Worm (Caenorhabditis elegans) whole organism, L2 larva: ENCODE measurements around the gene fbxb-20.

Source experiments
- ama-1 ChIP-seq: fragments of 150-350 bp; optimal IDR thresholded peaks from 2 replicates; lab custom pipeline; 2018; ENCODE audit warnings: inconsistent platforms
- lin-13 ChIP-seq: fragments of 150-350 bp; optimal IDR thresholded peaks from 2 replicates; lab custom pipeline; 2014; ENCODE audit warnings: missing biosample characterization, missing genetic modification reagents, missing genetic modification characterization
- nhr-12 ChIP-seq: fragments of 150-350 bp; optimal IDR thresholded peaks from 2 replicates; lab custom pipeline; 2014; ENCODE audit warnings: missing biosample characterization, missing genetic modification characterization
- nhr-21 ChIP-seq: fragments of 150-350 bp; optimal IDR thresholded peaks from 2 replicates; lab custom pipeline; 2014; ENCODE audit warnings: missing biosample characterization, missing genetic modification characterization
- snpc-4 ChIP-seq: fragments of 150-350 bp; optimal IDR thresholded peaks from 2 replicates; lab custom pipeline; 2014; ENCODE audit warnings: missing biosample characterization, missing genetic modification characterization
- unc-55 ChIP-seq: fragments of 150-350 bp; sonication (generic microtip); optimal IDR thresholded peaks from 3 replicates; lab custom pipeline; 2014; ENCODE audit warnings: missing biosample characterization, missing genetic modification reagents, missing genetic modification characterization

DNA sequence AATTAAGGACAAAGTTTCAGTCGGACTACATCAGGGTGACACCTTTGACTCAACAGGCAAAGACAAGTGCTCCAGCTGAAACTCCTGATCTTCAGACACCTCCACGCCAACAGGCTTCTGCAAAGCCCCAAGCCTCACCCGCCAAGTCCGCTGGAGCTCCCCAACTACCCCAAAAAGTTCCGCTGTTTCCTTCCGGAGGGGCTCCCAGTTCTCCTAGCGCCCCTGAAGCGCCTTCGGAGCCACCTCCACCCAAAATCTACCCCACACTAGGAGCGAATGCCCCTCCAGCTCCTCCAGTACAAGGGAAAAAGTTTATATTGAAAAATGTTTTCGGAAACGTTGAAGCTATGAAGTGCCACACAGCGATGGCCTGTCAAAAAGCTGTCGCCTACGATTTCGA, 47.4 kb downstream of the fbxb-20 start:
- TF ChIP-seq ama-1 (lab: Kevin White, UChicago) = no peak
- no peak for TF ChIP-seq nhr-21
- TF ChIP-seq snpc-4 (tag; lab: Kevin White, UChicago) = no peak
- no peak for TF ChIP-seq unc-55
- TF ChIP-seq lin-13 (GFP tag; lab: Kevin White, UChicago) = no peak
- TF ChIP-seq nhr-12 (tag; lab: Kevin White, UChicago) = no peak
